Fruit fly (Drosophila melanogaster) whole organism, adult: ENCODE data around the gene CG5445.

ENCODE experiments used
- CG7045 ChIP-seq: fragments of 200-800 bp; sonication (Bioruptor generic); optimal IDR thresholded peaks from 2 replicates; lab custom pipeline; 2017; ENCODE audit warnings: missing biosample characterization, mild to moderate bottlenecking, missing genetic modification characterization
- Clk ChIP-seq: fragments of 200-800 bp; sonication (Bioruptor generic); optimal IDR thresholded peaks from 2 replicates; lab custom pipeline; 2017; ENCODE audit warnings: missing biosample characterization, missing genetic modification characterization

DNA sequence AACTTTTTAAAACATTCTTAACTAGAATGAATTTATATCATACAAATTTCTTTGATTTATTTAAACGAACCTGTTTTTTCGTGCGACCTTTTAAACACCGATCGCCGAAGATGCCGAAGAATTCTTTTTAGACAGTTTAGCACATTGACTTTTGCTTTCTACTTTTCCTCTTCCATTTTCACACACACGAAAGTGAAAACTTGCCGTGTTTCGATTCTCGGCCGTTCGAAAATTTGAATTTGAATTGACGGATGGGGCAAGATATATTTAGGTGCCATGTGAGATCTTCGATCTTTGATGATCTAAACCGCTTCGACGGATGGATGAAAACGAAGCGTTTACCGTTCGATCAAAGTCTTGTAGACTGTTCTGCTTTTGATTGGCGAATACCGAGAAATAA lies 26.6 kb upstream of the CG5445 start:
- TF ChIP-seq CG7045 (no peak), Clk (GFP tag; lab: Kevin White, UChicago) (no peak)
